Fruit fly (Drosophila melanogaster): ENCODE results near the gene Ada1-1.

dm6 chr2L:12007331-12007791, 10.8 kb downstream of the Ada1-1 start:
- no peak for TF ChIP-seq h (optimal IDR thresholded peaks at IDR 0.05)
- TF ChIP-seq psq (optimal IDR thresholded peaks at IDR 0.05): no peak
- no peak for TF ChIP-seq Sin3A (optimal IDR thresholded peaks at IDR 0.05)
- no peak for TF ChIP-seq ttk (optimal IDR thresholded peaks at IDR 0.05)
